Worm (Caenorhabditis elegans) whole organism, early embryonic: Measurements from ENCODE around the gene T05C12.8.
A peak's percentile ranks its signal among the peaks of the same experiment; 100 is the strongest.

Experiments used
- B0310.2 ChIP-seq: sonication (generic microtip); optimal IDR thresholded peaks from 2 replicates; lab custom pipeline; 2016; ENCODE audit warnings: mild to moderate bottlenecking, missing genetic modification characterization, missing compliant biosample characterization
- F13C5.2 ChIP-seq: sonication (generic microtip); optimal IDR thresholded peaks from 2 replicates; lab custom pipeline; 2017; ENCODE audit warnings: mild to moderate bottlenecking, missing genetic modification characterization, inconsistent platforms, missing compliant biosample characterization
- aly-1 ChIP-seq: sonication (generic microtip); optimal IDR thresholded peaks from 2 replicates; lab custom pipeline; 2016; ENCODE audit warnings: missing genetic modification characterization, missing compliant biosample characterization
- ama-1 ChIP-seq: fragments of 150-350 bp; optimal IDR thresholded peaks from 2 replicates; lab custom pipeline; 2014
- flt-1 ChIP-seq: fragments of 200-800 bp; sonication (Bioruptor generic); IDR thresholded peaks from 2 replicates; pipeline ENCODE4 v1.3.6; 2022; ENCODE audit warnings: missing genetic modification characterization, missing compliant biosample characterization
- hmbx-1 ChIP-seq: sonication (generic microtip); optimal IDR thresholded peaks from 2 replicates; lab custom pipeline; 2016; ENCODE audit warnings: mild to moderate bottlenecking, missing genetic modification characterization, missing compliant biosample characterization
- hmg-4 ChIP-seq: fragments of 200-800 bp; sonication (Bioruptor generic); optimal IDR thresholded peaks from 2 replicates; lab custom pipeline; 2018; ENCODE audit warnings: mild to moderate bottlenecking, missing genetic modification characterization, missing compliant biosample characterization
- pes-1 ChIP-seq: fragments of 200-800 bp; sonication (Bioruptor generic); IDR thresholded peaks from 2 replicates; pipeline ENCODE4 v1.3.6; 2022; ENCODE audit warnings: missing genetic modification reagents, missing genetic modification characterization, missing compliant biosample characterization
- sea-1 ChIP-seq: fragments of 200-800 bp; sonication (Bioruptor generic); conservative IDR thresholded peaks from 2 replicates; pipeline ENCODE4 v1.3.6; 2022; ENCODE audit warnings: missing genetic modification characterization, missing compliant biosample characterization
- tbx-37 ChIP-seq: fragments of 200-800 bp; sonication (Bioruptor generic); conservative IDR thresholded peaks from 2 replicates; pipeline ENCODE4 v1.3.6; 2022; ENCODE audit warnings: missing genetic modification reagents, missing genetic modification characterization, missing compliant biosample characterization
- tra-4 ChIP-seq: sonication (generic microtip); optimal IDR thresholded peaks from 2 replicates; lab custom pipeline; 2017; ENCODE audit warnings: missing genetic modification characterization, missing compliant biosample characterization

ce11 chrII:8223422-8223821 lies 33.1 kb upstream of the T05C12.8 start:
- TF ChIP-seq sea-1 (no peak), B0310.2 (tag; lab: Kevin White, UChicago) (no peak), ama-1 (lab: Kevin White, UChicago) (no peak), aly-1 (tag; lab: Kevin White, UChicago) (no peak), pes-1 (GFP tag; lab: Robert Waterston, UW) (no peak), hmbx-1 (tag; lab: Kevin White, UChicago) (no peak), flt-1 (GFP tag; lab: Robert Waterston, UW) (no peak), tra-4 (tag; lab: Kevin White, UChicago) (no peak), F13C5.2 (tag; lab: Kevin White, UChicago) (no peak), tbx-37 (GFP tag; lab: Robert Waterston, UW) (no peak), hmg-4 (GFP tag; lab: Kevin White, UChicago) (peak; percentile 16)
